Worm (Caenorhabditis elegans) whole organism, L1 larva: ENCODE measurements around the gene F33E11.2.

Experiments used
- C04F5.9 ChIP-seq: sonication (generic microtip); optimal IDR thresholded peaks from 2 replicates; lab custom pipeline; 2016; ENCODE audit warnings: missing genetic modification characterization, missing compliant biosample characterization
- F16B12.6 ChIP-seq: fragments of 150-350 bp; optimal IDR thresholded peaks from 2 replicates; lab custom pipeline; 2014; ENCODE audit warnings: missing biosample characterization, missing genetic modification characterization
- Y116A8C.19 ChIP-seq: sonication (generic microtip); optimal IDR thresholded peaks from 2 replicates; lab custom pipeline; 2016; ENCODE audit warnings: missing compliant biosample characterization, missing genetic modification characterization, borderline replicate concordance
- alr-1 ChIP-seq: fragments of 200-800 bp; sonication (Bioruptor generic); optimal IDR thresholded peaks from 2 replicates; lab custom pipeline; 2018; ENCODE audit warnings: borderline replicate concordance, mild to moderate bottlenecking, missing genetic modification characterization, missing compliant biosample characterization
- aly-2 ChIP-seq: fragments of 150-350 bp; optimal IDR thresholded peaks from 2 replicates; lab custom pipeline; 2014; ENCODE audit warnings: missing biosample characterization, missing genetic modification characterization
- ama-1 ChIP-seq: fragments of 150-350 bp; optimal IDR thresholded peaks from 2 replicates; lab custom pipeline; 2014
- blmp-1 ChIP-seq: fragments of 150-350 bp; optimal IDR thresholded peaks from 2 replicates; lab custom pipeline; 2014; ENCODE audit warnings: missing biosample characterization, missing genetic modification characterization
- dsc-1 ChIP-seq: sonication (generic microtip); optimal IDR thresholded peaks from 2 replicates; lab custom pipeline; 2016; ENCODE audit warnings: mild to moderate bottlenecking, missing genetic modification characterization, missing compliant biosample characterization
- efl-1 ChIP-seq, 4 experiments: fragments of 150-350 bp; optimal IDR thresholded peaks in 3 of 4; peaks in 1 of 4; 1 replicate in 1 of 4; 2 replicates in 3 of 4; lab custom pipeline; 2014; ENCODE audit warnings: missing biosample characterization in 2 of 4, missing genetic modification characterization in 2 of 4, missing genetic modification reagents in 2 of 4
- egl-27 ChIP-seq, 2 experiments: fragments of 150-350 bp in 1 of 2; sonication (generic microtip); optimal IDR thresholded peaks; 3 replicates each; lab custom pipeline; 2017 to 2018; ENCODE audit warnings: missing biosample characterization in 2 of 2, missing genetic modification characterization in 2 of 2, missing genetic modification reagents in 2 of 2
- elt-2 ChIP-seq: sonication (generic microtip); optimal IDR thresholded peaks from 2 replicates; lab custom pipeline; 2016; ENCODE audit warnings: missing genetic modification characterization, mild to moderate bottlenecking, inconsistent platforms, missing compliant biosample characterization, missing genetic modification reagents
- elt-3 ChIP-seq, 6 experiments: fragments of 150-350 bp in 1 of 6; sonication (generic microtip); optimal IDR thresholded peaks; 2 replicates each; lab custom pipeline; 2017 to 2018; ENCODE audit warnings: missing biosample characterization in 6 of 6, missing genetic modification characterization in 6 of 6, inconsistent platforms in 1 of 6
- ets-5 ChIP-seq: fragments of 200-800 bp; sonication (Bioruptor generic); IDR thresholded peaks from 2 replicates; pipeline ENCODE4 v1.3.6; 2022; ENCODE audit warnings: missing genetic modification characterization, missing compliant biosample characterization
- fkh-10 ChIP-seq: sonication (generic microtip); optimal IDR thresholded peaks from 2 replicates; lab custom pipeline; 2017; ENCODE audit warnings: missing biosample characterization, missing genetic modification reagents, missing genetic modification characterization
- fkh-4 ChIP-seq: sonication (generic microtip); optimal IDR thresholded peaks from 2 replicates; lab custom pipeline; 2016; ENCODE audit warnings: missing compliant biosample characterization, missing genetic modification characterization, borderline replicate concordance
- fkh-8 ChIP-seq: sonication (generic microtip); optimal IDR thresholded peaks from 2 replicates; lab custom pipeline; 2016; ENCODE audit warnings: mild to moderate bottlenecking, missing genetic modification characterization, missing compliant biosample characterization
- hlh-17 ChIP-seq: fragments of 200-800 bp; sonication (Bioruptor generic); optimal IDR thresholded peaks from 2 replicates; lab custom pipeline; 2018; ENCODE audit warnings: missing genetic modification characterization, mild to moderate bottlenecking, missing compliant biosample characterization, moderate library complexity, borderline replicate concordance
- hlh-4 ChIP-seq: sonication (generic microtip); optimal IDR thresholded peaks from 2 replicates; lab custom pipeline; 2016; ENCODE audit warnings: mild to moderate bottlenecking, missing genetic modification characterization, missing compliant biosample characterization
- hpl-2 ChIP-seq: fragments of 150-350 bp; optimal IDR thresholded peaks from 2 replicates; lab custom pipeline; 2014; ENCODE audit warnings: missing biosample characterization, missing genetic modification reagents, missing genetic modification characterization
- lin-13 ChIP-seq: fragments of 150-350 bp; optimal IDR thresholded peaks from 2 replicates; lab custom pipeline; 2014; ENCODE audit warnings: missing biosample characterization, missing genetic modification reagents, missing genetic modification characterization
- lin-15B ChIP-seq: fragments of 150-350 bp; sonication (generic microtip); optimal IDR thresholded peaks from 3 replicates; lab custom pipeline; 2014; ENCODE audit warnings: missing biosample characterization, missing genetic modification characterization
- lin-35 ChIP-seq, 2 experiments: fragments of 150-350 bp; optimal IDR thresholded peaks; 2 replicates each; lab custom pipeline; 2014; ENCODE audit warnings: missing biosample characterization in 2 of 2, missing genetic modification characterization in 2 of 2, missing genetic modification reagents in 2 of 2
- lin-39 ChIP-seq: fragments of 150-350 bp; optimal IDR thresholded peaks from 2 replicates; lab custom pipeline; 2014; ENCODE audit warnings: missing biosample characterization, missing genetic modification reagents, missing genetic modification characterization
- lir-3 ChIP-seq: sonication (generic microtip); optimal IDR thresholded peaks from 2 replicates; lab custom pipeline; 2016; ENCODE audit warnings: mild to moderate bottlenecking, missing genetic modification characterization, moderate library complexity, missing compliant biosample characterization; ENCODE audit not compliant: poor library complexity
- lsy-2 ChIP-seq, 2 experiments: fragments of 150-350 bp; optimal IDR thresholded peaks; 2 replicates each; lab custom pipeline; 2014; ENCODE audit warnings: missing biosample characterization in 2 of 2, missing genetic modification characterization in 2 of 2
- mdl-1 ChIP-seq, 2 experiments: fragments of 150-350 bp; optimal IDR thresholded peaks; 2 replicates each; lab custom pipeline; 2014 to 2017; ENCODE audit warnings: missing biosample characterization in 2 of 2, missing genetic modification characterization in 2 of 2, inconsistent platforms in 1 of 2
- mep-1 ChIP-seq: fragments of 150-350 bp; optimal IDR thresholded peaks from 2 replicates; lab custom pipeline; 2014; ENCODE audit warnings: missing biosample characterization, missing genetic modification characterization
- nhr-19 ChIP-seq: fragments of 200-800 bp; sonication (Bioruptor generic); conservative IDR thresholded peaks from 2 replicates; pipeline ENCODE4 v1.3.6; 2022; ENCODE audit warnings: missing genetic modification characterization, missing compliant biosample characterization
- nhr-20 ChIP-seq: sonication (generic microtip); optimal IDR thresholded peaks from 2 replicates; lab custom pipeline; 2016; ENCODE audit warnings: mild to moderate bottlenecking, missing genetic modification characterization, missing compliant biosample characterization
- nhr-28 ChIP-seq: fragments of 150-350 bp; optimal IDR thresholded peaks from 2 replicates; lab custom pipeline; 2014; ENCODE audit warnings: missing biosample characterization, missing genetic modification characterization
- nhr-47 ChIP-seq: sonication (generic microtip); optimal IDR thresholded peaks from 2 replicates; lab custom pipeline; 2016; ENCODE audit warnings: mild to moderate bottlenecking, missing genetic modification characterization, moderate library complexity, missing compliant biosample characterization
- nhr-71 ChIP-seq: sonication (generic microtip); optimal IDR thresholded peaks from 2 replicates; lab custom pipeline; 2016; ENCODE audit warnings: mild to moderate bottlenecking, missing genetic modification characterization, moderate library complexity, missing compliant biosample characterization
- nhr-76 ChIP-seq: sonication (generic microtip); optimal IDR thresholded peaks from 2 replicates; lab custom pipeline; 2017; ENCODE audit warnings: missing biosample characterization, missing genetic modification characterization
- nhr-84 ChIP-seq: sonication (generic microtip); optimal IDR thresholded peaks from 2 replicates; lab custom pipeline; 2017; ENCODE audit warnings: missing biosample characterization, missing genetic modification characterization
- nhr-85 ChIP-seq: sonication (generic microtip); peaks from one replicate; lab custom pipeline; 2016; ENCODE audit warnings: missing genetic modification characterization, inconsistent platforms, missing compliant biosample characterization
- nhr-90 ChIP-seq: sonication (generic microtip); optimal IDR thresholded peaks from 2 replicates; lab custom pipeline; 2016; ENCODE audit warnings: mild to moderate bottlenecking, missing genetic modification characterization, missing compliant biosample characterization; ENCODE audit not compliant: poor library complexity
- pag-3 ChIP-seq: sonication (generic microtip); optimal IDR thresholded peaks from 2 replicates; lab custom pipeline; 2017; ENCODE audit warnings: missing genetic modification characterization, mild to moderate bottlenecking, missing compliant biosample characterization, antibody characterized with exemption, borderline replicate concordance; ENCODE audit not compliant: insufficient read depth
- pax-3 ChIP-seq: fragments of 200-800 bp; sonication (Bioruptor generic); optimal IDR thresholded peaks from 2 replicates; lab custom pipeline; 2018; ENCODE audit warnings: mild to moderate bottlenecking, missing genetic modification characterization, moderate library complexity, missing compliant biosample characterization
- pqm-1 ChIP-seq: sonication (generic microtip); optimal IDR thresholded peaks from 3 replicates; lab custom pipeline; 2017; ENCODE audit warnings: missing biosample characterization, missing genetic modification characterization
- rnt-1 ChIP-seq: sonication (generic microtip); optimal IDR thresholded peaks from 2 replicates; lab custom pipeline; 2016; ENCODE audit warnings: mild to moderate bottlenecking, missing genetic modification characterization, moderate library complexity, missing compliant biosample characterization
- skn-1 ChIP-seq: fragments of 150-350 bp; optimal IDR thresholded peaks from 2 replicates; lab custom pipeline; 2014; ENCODE audit warnings: missing biosample characterization, missing genetic modification characterization
- swsn-7 ChIP-seq: sonication (generic microtip); optimal IDR thresholded peaks from 2 replicates; lab custom pipeline; 2016; ENCODE audit warnings: missing genetic modification characterization, missing compliant biosample characterization
- tlp-1 ChIP-seq: fragments of 150-350 bp; optimal IDR thresholded peaks from 2 replicates; lab custom pipeline; 2014; ENCODE audit warnings: missing biosample characterization, missing genetic modification characterization
- unc-62 ChIP-seq: fragments of 150-350 bp; optimal IDR thresholded peaks from 2 replicates; lab custom pipeline; 2014; ENCODE audit warnings: missing biosample characterization, missing genetic modification reagents, missing genetic modification characterization
- unc-98 ChIP-seq: fragments of 200-800 bp; sonication (Bioruptor generic); IDR thresholded peaks from 2 replicates; pipeline ENCODE4 v1.3.6; 2022; ENCODE audit warnings: missing genetic modification characterization, missing compliant biosample characterization
- xbp-1 ChIP-seq: sonication (generic microtip); optimal IDR thresholded peaks from 2 replicates; lab custom pipeline; 2016; ENCODE audit warnings: missing genetic modification characterization, missing compliant biosample characterization
- zip-4 ChIP-seq: fragments of 200-800 bp; sonication (Bioruptor generic); optimal IDR thresholded peaks from 2 replicates; lab custom pipeline; 2018; ENCODE audit warnings: mild to moderate bottlenecking, missing genetic modification characterization, moderate library complexity, missing compliant biosample characterization
- ztf-11 ChIP-seq, 2 experiments: sonication (generic microtip); optimal IDR thresholded peaks; 2 replicates each; lab custom pipeline; 2016 to 2017; ENCODE audit warnings: missing genetic modification characterization in 2 of 2, missing biosample characterization in 1 of 2, missing compliant biosample characterization in 1 of 2

F33E11.2 gene

ce11 chrV:347561-348345 is 50.0 kb downstream of the F33E11.2 start (continued):
- TF ChIP-seq dsc-1 (tag; lab: Kevin White, UChicago) (no peak), efl-1 (optimal IDR thresholded peaks at IDR 0.05; lab: Kevin White, UChicago) (no peak), efl-1 (GFP tag; optimal IDR thresholded peaks at IDR 0.05 in 1 of 2; lab: Kevin White, UChicago) (peak in 1 of 2 experiments; percentile 73), nhr-90 (tag; lab: Kevin White, UChicago) (no peak), unc-98 (GFP tag; lab: Robert Waterston, UW) (no peak), lin-15B (tag; lab: Kevin White, UChicago) (no peak), zip-4 (GFP tag; lab: Kevin White, UChicago) (no peak), skn-1 (no peak), aly-2 (no peak), blmp-1 (tag; lab: Kevin White, UChicago) (no peak), nhr-85 (tag; lab: Kevin White, UChicago) (peak; percentile 75), lin-39 (tag; lab: Kevin White, UChicago) (no peak), hpl-2 (GFP tag; lab: Kevin White, UChicago) (no peak), F16B12.6 (tag; lab: Kevin White, UChicago) (no peak), mdl-1 (tag; optimal IDR thresholded peaks at IDR 0.05; lab: Kevin White, UChicago) (no peak), nhr-76 (tag; lab: Kevin White, UChicago) (no peak), ztf-11 (tag; optimal IDR thresholded peaks at IDR 0.05; lab: Kevin White, UChicago) (no peak), unc-62 (GFP tag; lab: Kevin White, UChicago) (no peak), lin-13 (GFP tag; lab: Kevin White, UChicago) (no peak), pqm-1 (tag; lab: Kevin White, UChicago) (no peak), fkh-8 (no peak), hlh-4 (no peak), ama-1 (lab: Kevin White, UChicago) (no peak), lin-35 (GFP tag; optimal IDR thresholded peaks at IDR 0.05; lab: Kevin White, UChicago) (peak in 1 of 2 experiments; percentile 24), fkh-10 (GFP tag; lab: Kevin White, UChicago) (no peak), fkh-4 (tag; lab: Kevin White, UChicago) (no peak), egl-27 (tag; optimal IDR thresholded peaks at IDR 0.05; lab: Kevin White, UChicago) (no peak), nhr-20 (tag; lab: Kevin White, UChicago) (no peak), tlp-1 (tag; lab: Kevin White, UChicago) (no peak), elt-3 (tag; optimal IDR thresholded peaks at IDR 0.05; lab: Kevin White, UChicago) (no peak)

ce11 chrV:349054-349453 is 51.3 kb downstream of the F33E11.2 start, which contains the start of gene atg-9:
TSS of gene atg-9 (plus strand) at chrV:349385.
- TF ChIP-seq xbp-1 (tag; lab: Kevin White, UChicago), result peak; percentile 40
- peak; percentile 56 to 85 for TF ChIP-seq lin-35 (GFP tag; optimal IDR thresholded peaks at IDR 0.05; lab: Kevin White, UChicago)
- peak; percentile 61 for TF ChIP-seq rnt-1 (tag; lab: Kevin White, UChicago)
- TF ChIP-seq nhr-84 (tag; lab: Kevin White, UChicago), result no peak
- peak; percentile 37 for TF ChIP-seq pag-3
- TF ChIP-seq C04F5.9 (tag; lab: Kevin White, UChicago), result no peak
- peak; percentile 36 for TF ChIP-seq F16B12.6 (tag; lab: Kevin White, UChicago)
- TF ChIP-seq alr-1 (tag; lab: Kevin White, UChicago), result no peak
- peak; percentile 68 for TF ChIP-seq nhr-90 (tag; lab: Kevin White, UChicago)
- no peak for TF ChIP-seq ets-5 (GFP tag; lab: Robert Waterston, UW)
- no peak for TF ChIP-seq tlp-1 (tag; lab: Kevin White, UChicago)
- no peak for TF ChIP-seq hlh-17 (GFP tag; lab: Kevin White, UChicago)
- TF ChIP-seq lir-3, result no peak
- peak; percentile 63 for TF ChIP-seq nhr-47 (tag; lab: Kevin White, UChicago)
- TF ChIP-seq mep-1 (tag; lab: Kevin White, UChicago), result peak; percentile 88
- TF ChIP-seq pax-3 (tag; lab: Kevin White, UChicago), result no peak
- TF ChIP-seq swsn-7, result peak; percentile 46
- peak; percentile 36 for TF ChIP-seq elt-2 (tag; lab: Kevin White, UChicago)
- peak in 1 of 2 experiments; percentile 32 for TF ChIP-seq ztf-11 (tag; optimal IDR thresholded peaks at IDR 0.05; lab: Kevin White, UChicago)
- TF ChIP-seq dsc-1 (tag; lab: Kevin White, UChicago), result peak; percentile 33
- TF ChIP-seq nhr-28 (tag; lab: Kevin White, UChicago), result no peak
- peak; percentile 75 for TF ChIP-seq nhr-19
- TF ChIP-seq nhr-85 (tag; lab: Kevin White, UChicago), result peak; percentile 89
- TF ChIP-seq nhr-71, result peak; percentile 78
- peak; percentile 70 to 77 for TF ChIP-seq lsy-2 (tag; optimal IDR thresholded peaks at IDR 0.05; lab: Kevin White, UChicago)
- no peak for TF ChIP-seq Y116A8C.19 (tag; lab: Kevin White, UChicago)
